Worm (Caenorhabditis elegans) whole organism, L3 larva: ENCODE measurements around the gene trpp-4.

ENCODE experiments used
- jun-1 ChIP-seq: fragments of 150-350 bp; optimal IDR thresholded peaks from 2 replicates; lab custom pipeline; 2014; ENCODE audit warnings: missing biosample characterization, missing genetic modification reagents, missing genetic modification characterization
- nhr-237 ChIP-seq: fragments of 150-350 bp; optimal IDR thresholded peaks from 2 replicates; lab custom pipeline; 2014; ENCODE audit warnings: missing biosample characterization, missing genetic modification characterization

- TF ChIP-seq jun-1 (tag; lab: Kevin White, UChicago) (no peak), nhr-237 (tag; lab: Kevin White, UChicago) (no peak)
Measured at ce11 chrV:9424514-9424913, 24.4 kb downstream of the trpp-4 start.
